Fruit fly (Drosophila melanogaster): ENCODE results near the gene Lar.

Gene Lar

DNA sequence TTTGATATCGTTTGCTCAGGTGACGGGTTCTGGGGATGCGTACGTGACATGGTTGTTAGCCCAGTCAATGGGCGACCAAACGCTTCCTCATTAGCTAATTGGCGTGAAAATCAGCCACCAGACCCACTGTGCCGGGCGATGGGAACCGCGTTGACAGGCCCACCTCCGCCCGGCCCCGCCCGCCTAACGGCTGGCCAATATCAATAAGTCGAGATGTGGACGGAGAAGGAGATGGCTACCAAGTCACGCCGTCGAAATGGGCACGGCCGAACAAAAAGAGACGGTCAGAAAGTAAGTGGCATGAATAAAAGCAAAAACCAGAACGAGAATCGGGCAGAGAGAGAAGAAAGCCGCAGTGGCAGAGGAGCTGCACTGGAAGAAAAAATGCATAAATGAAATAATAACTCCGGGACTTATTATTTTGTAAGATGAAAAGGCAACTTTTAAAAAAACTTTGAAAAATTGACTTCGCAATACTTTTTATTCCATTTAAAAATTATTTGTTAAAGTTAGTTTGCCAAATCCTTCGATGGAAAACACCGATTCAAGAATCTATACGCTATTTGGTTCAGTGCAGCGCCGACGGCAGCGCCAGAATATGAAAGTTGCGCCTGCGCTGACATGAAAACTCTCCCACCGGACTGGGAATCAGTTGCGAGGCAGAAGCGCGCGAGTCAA is 48.5 kb upstream of the Lar start, which contains the start of gene CG13082 (continued):
- TF ChIP-seq seq (GFP tag; IDR thresholded peaks at IDR 0.05) (no peak), CG2678 (tag; optimal IDR thresholded peaks at IDR 0.05) (peak; percentile 66), hbn (GFP tag; IDR thresholded peaks at IDR 0.05; ENCODE audit: partially characterized antibody) (no peak), HmgD (GFP tag; optimal IDR thresholded peaks at IDR 0.05) (no peak), nau (GFP tag; optimal IDR thresholded peaks at IDR 0.05) (no peak), ac (GFP tag; optimal IDR thresholded peaks at IDR 0.05) (no peak), chn (GFP tag; optimal IDR thresholded peaks at IDR 0.05) (peak; percentile 22), gt (GFP tag; IDR thresholded peaks at IDR 0.05) (no peak), Mes4 (GFP tag; optimal IDR thresholded peaks at IDR 0.05) (peak; percentile 40), Nf-YC (tag; optimal IDR thresholded peaks at IDR 0.05) (no peak), CG5953 (GFP tag; IDR thresholded peaks at IDR 0.05) (no peak), ham (GFP tag; IDR thresholded peaks at IDR 0.05) (no peak), ara (GFP tag; IDR thresholded peaks at IDR 0.05) (peak; percentile 51; the same call in 1 of the 2 replicates), pzg (GFP tag; optimal IDR thresholded peaks at IDR 0.05) (no peak), dan (GFP tag; IDR thresholded peaks at IDR 0.05) (no peak), sens-2 (GFP tag; IDR thresholded peaks at IDR 0.05) (no peak)

DNA sequence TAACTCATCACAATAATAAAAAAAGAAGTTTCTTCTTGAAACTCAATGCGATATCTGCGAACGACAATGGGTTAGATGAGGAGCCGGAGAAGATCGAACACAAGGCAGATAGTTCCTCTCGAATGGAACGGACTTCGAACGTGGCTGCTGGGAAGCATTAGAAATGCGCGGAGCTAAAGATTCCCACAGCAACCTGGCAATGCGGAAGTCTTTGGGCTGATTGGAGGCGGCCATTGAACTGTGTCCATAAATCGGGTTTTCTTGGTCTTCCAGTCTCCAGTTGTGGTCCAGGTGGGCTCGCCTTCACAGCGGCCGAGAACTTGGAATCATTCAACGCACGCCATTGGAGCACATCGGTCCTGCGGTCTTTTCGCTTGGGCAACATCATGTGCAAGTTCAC is 46.1 kb upstream of the Lar start, which contains the start of gene CG13081:
Gene CG13081, plus strand, starts transcription at position 301 of the 400 bp plus-strand sequence.
- TF ChIP-seq CG1024 (GFP tag; IDR thresholded peaks at IDR 0.05) (no peak), ems (GFP tag; optimal IDR thresholded peaks at IDR 0.05) (no peak), jing (GFP tag; optimal IDR thresholded peaks at IDR 0.05) (no peak), pzg (GFP tag; optimal IDR thresholded peaks at IDR 0.05) (no peak), stc (GFP tag; IDR thresholded peaks at IDR 0.05) (no peak), bigmax (GFP tag; optimal IDR thresholded peaks at IDR 0.05) (no peak), CG3065 (GFP tag; optimal IDR thresholded peaks at IDR 0.05) (no peak), CG8765 (GFP tag; IDR thresholded peaks at IDR 0.05) (no peak), CG1233 (GFP tag; optimal IDR thresholded peaks at IDR 0.05) (no peak), caup (GFP tag; optimal IDR thresholded peaks at IDR 0.05; ENCODE audit: severe bottlenecking) (no peak), CG12236 (GFP tag; optimal IDR thresholded peaks at IDR 0.05) (no peak)

- TF ChIP-seq dm (GFP tag; optimal IDR thresholded peaks at IDR 0.05): peak; percentile 1
- TF ChIP-seq peb (GFP tag; IDR thresholded peaks at IDR 0.05): no peak
- no peak for TF ChIP-seq CG8944 (GFP tag; optimal IDR thresholded peaks at IDR 0.05)
- no peak for TF ChIP-seq Mrtf (GFP tag; IDR thresholded peaks at IDR 0.05)
- TF ChIP-seq CHES-1-like (GFP tag; optimal IDR thresholded peaks at IDR 0.05): no peak
- TF ChIP-seq fd102C (GFP tag; optimal IDR thresholded peaks at IDR 0.05): no peak
- TF ChIP-seq CG34376 (GFP tag; optimal IDR thresholded peaks at IDR 0.05): peak; percentile 30
- no peak for TF ChIP-seq Atf-2 (GFP tag; optimal IDR thresholded peaks at IDR 0.05)
- TF ChIP-seq Atf3 (GFP tag; optimal IDR thresholded peaks at IDR 0.05): no peak
- TF ChIP-seq CG9876 (GFP tag; optimal IDR thresholded peaks at IDR 0.05): no peak
- TF ChIP-seq CG9932 (GFP tag; IDR thresholded peaks at IDR 0.05): no peak
- no peak for TF ChIP-seq sc (optimal IDR thresholded peaks at IDR 0.05)
- no peak for TF ChIP-seq sc (GFP tag; optimal IDR thresholded peaks at IDR 0.05)
- TF ChIP-seq Dfd (GFP tag; optimal IDR thresholded peaks at IDR 0.05): no peak
- no peak for TF ChIP-seq seq (GFP tag; IDR thresholded peaks at IDR 0.05)
- peak; percentile 49 for TF ChIP-seq trem (tag; optimal IDR thresholded peaks at IDR 0.05)
- TF ChIP-seq p53 (GFP tag; optimal IDR thresholded peaks at IDR 0.05): no peak
- no peak for TF ChIP-seq CG12104 (GFP tag; optimal IDR thresholded peaks at IDR 0.05)
- TF ChIP-seq CG10147 (GFP tag; optimal IDR thresholded peaks at IDR 0.05): no peak
- peak in 1 of 2 experiments; percentile 12 for TF ChIP-seq bsh (GFP tag; optimal IDR thresholded peaks at IDR 0.05)
- TF ChIP-seq CG1603 (tag; optimal IDR thresholded peaks at IDR 0.05): peak; percentile 69
- no peak for TF ChIP-seq Sox100B (GFP tag; optimal IDR thresholded peaks at IDR 0.05)
- no peak for TF ChIP-seq dimm (GFP tag; IDR thresholded peaks at IDR 0.05)
- TF ChIP-seq z (GFP tag; IDR thresholded peaks at IDR 0.05): no peak
- peak; percentile 86 for TF ChIP-seq pzg (GFP tag; optimal IDR thresholded peaks at IDR 0.05)
Observed at dm6 chr2L:19542268-19542773, 44.1 kb upstream of the Lar start.

Data from whole organism, embryonic.